Fruit fly (Drosophila melanogaster) whole organism, embryonic: ENCODE data around the gene CG31321.

ENCODE experiments used
- Ada2b ChIP-seq: fragments of 200-800 bp; sonication (Bioruptor generic); IDR thresholded peaks from 2 replicates; pipeline ENCODE4 v1.3.6; 2022; ENCODE audit warnings: missing biosample characterization, missing genetic modification characterization
- B-H1 ChIP-seq: fragments of 200-800 bp; sonication (Bioruptor generic); IDR thresholded peaks from 3 replicates; pipeline ENCODE4 v1.3.6; 2022; ENCODE audit warnings: missing biosample characterization, missing genetic modification characterization
- BEAF-32 ChIP-seq: fragments of 200-800 bp; sonication (Bioruptor generic); optimal IDR thresholded peaks from 3 replicates; lab custom pipeline; 2017; ENCODE audit warnings: missing biosample characterization, missing genetic modification characterization, mild to moderate bottlenecking, moderate library complexity, missing genetic modification reagents
- CG10565 ChIP-seq: fragments of 200-800 bp; sonication (Bioruptor generic); optimal IDR thresholded peaks from 3 replicates; lab custom pipeline; 2016; ENCODE audit warnings: missing biosample characterization, mild to moderate bottlenecking, missing genetic modification characterization
- CG10979 ChIP-seq: fragments of 200-800 bp; sonication (Bioruptor generic); optimal IDR thresholded peaks from 2 replicates; lab custom pipeline; 2018; ENCODE audit warnings: missing biosample characterization, mild to moderate bottlenecking, missing genetic modification characterization, moderate library complexity
- CG11456 ChIP-seq: fragments of 200-800 bp; sonication (Bioruptor generic); IDR thresholded peaks from 3 replicates; pipeline ENCODE4 v1.3.6; 2022; ENCODE audit warnings: missing biosample characterization, missing genetic modification characterization
- CG12236 ChIP-seq: fragments of 200-800 bp; sonication (Bioruptor generic); optimal IDR thresholded peaks from 2 replicates; lab custom pipeline; 2016; ENCODE audit warnings: missing biosample characterization, missing genetic modification characterization
- CG13894 ChIP-seq: fragments of 200-800 bp; sonication (Bioruptor generic); optimal IDR thresholded peaks from 3 replicates; lab custom pipeline; 2018; ENCODE audit warnings: missing biosample characterization, mild to moderate bottlenecking, missing genetic modification characterization, moderate library complexity
- CG14050 ChIP-seq: fragments of 200-800 bp; sonication (Bioruptor generic); IDR thresholded peaks from 3 replicates; pipeline ENCODE4 v1.3.6; 2022; ENCODE audit warnings: missing biosample characterization, missing genetic modification characterization
- CG14441 ChIP-seq: fragments of 200-800 bp; sonication (Bioruptor generic); IDR thresholded peaks from 2 replicates; pipeline ENCODE4 v1.3.6; 2022; ENCODE audit warnings: missing biosample characterization, missing genetic modification characterization
- CG14667 ChIP-seq: fragments of 200-800 bp; sonication (Bioruptor generic); IDR thresholded peaks from 2 replicates; pipeline ENCODE4 v1.3.6; 2022; ENCODE audit warnings: missing biosample characterization, missing genetic modification characterization
- CG15011 ChIP-seq: fragments of 200-800 bp; sonication (Bioruptor generic); optimal IDR thresholded peaks from 3 replicates; lab custom pipeline; 2018; ENCODE audit warnings: missing biosample characterization, mild to moderate bottlenecking, missing genetic modification characterization
- CG15479 ChIP-seq: fragments of 200-800 bp; sonication (Bioruptor generic); optimal IDR thresholded peaks from 3 replicates; lab custom pipeline; 2019; ENCODE audit warnings: missing biosample characterization, mild to moderate bottlenecking, missing genetic modification characterization, moderate library complexity
- CG1602 ChIP-seq: fragments of 200-800 bp; sonication (Bioruptor generic); optimal IDR thresholded peaks from 3 replicates; lab custom pipeline; 2016; ENCODE audit warnings: missing biosample characterization, missing genetic modification characterization
- CG17359 ChIP-seq: fragments of 200-800 bp; sonication (Bioruptor generic); optimal IDR thresholded peaks from 3 replicates; lab custom pipeline; 2018; ENCODE audit warnings: missing biosample characterization, mild to moderate bottlenecking, missing genetic modification characterization, moderate library complexity
- CG17568 ChIP-seq: fragments of 200-800 bp; sonication (Bioruptor generic); optimal IDR thresholded peaks from 2 replicates; lab custom pipeline; 2018; ENCODE audit warnings: missing biosample characterization, mild to moderate bottlenecking, missing genetic modification characterization, moderate library complexity
- CG2889 ChIP-seq: fragments of 200-800 bp; sonication (Bioruptor generic); IDR thresholded peaks from 3 replicates; pipeline ENCODE4 v1.3.6; 2022; ENCODE audit warnings: missing biosample characterization, missing genetic modification characterization
- CG3065 ChIP-seq: fragments of 200-800 bp; sonication (Bioruptor generic); optimal IDR thresholded peaks from 2 replicates; lab custom pipeline; 2016; ENCODE audit warnings: missing biosample characterization, missing genetic modification characterization
- CG31388 ChIP-seq: fragments of 200-800 bp; sonication (Bioruptor generic); optimal IDR thresholded peaks from 2 replicates; lab custom pipeline; 2016; ENCODE audit warnings: missing biosample characterization, missing genetic modification characterization
- CG43689 ChIP-seq: fragments of 200-800 bp; sonication (Bioruptor generic); IDR thresholded peaks from 2 replicates; pipeline ENCODE4 v1.3.6; 2022; ENCODE audit warnings: missing biosample characterization, missing genetic modification characterization
- CG4707 ChIP-seq: fragments of 200-800 bp; sonication (Bioruptor generic); optimal IDR thresholded peaks from 2 replicates; lab custom pipeline; 2018; ENCODE audit warnings: missing biosample characterization, mild to moderate bottlenecking, missing genetic modification characterization, moderate library complexity
- CG6175 ChIP-seq: fragments of 200-800 bp; sonication (Bioruptor generic); IDR thresholded peaks from 3 replicates; pipeline ENCODE4 v1.3.6; 2022; ENCODE audit warnings: missing biosample characterization, missing genetic modification characterization
- CG8281 ChIP-seq: fragments of 200-800 bp; sonication (Bioruptor generic); optimal IDR thresholded peaks from 2 replicates; lab custom pipeline; 2018; ENCODE audit warnings: missing biosample characterization, mild to moderate bottlenecking, missing genetic modification characterization, moderate library complexity
- CG8944 ChIP-seq: fragments of 200-800 bp; sonication (Bioruptor generic); optimal IDR thresholded peaks from 3 replicates; lab custom pipeline; 2016; ENCODE audit warnings: missing biosample characterization, missing genetic modification characterization
- CG9932 ChIP-seq: fragments of 200-800 bp; sonication (Bioruptor generic); IDR thresholded peaks from 2 replicates; pipeline ENCODE4 v1.3.6; 2022; ENCODE audit warnings: missing biosample characterization, missing genetic modification characterization
- CHES-1-like ChIP-seq: fragments of 200-800 bp; sonication (Bioruptor generic); optimal IDR thresholded peaks from 2 replicates; lab custom pipeline; 2016; ENCODE audit warnings: missing biosample characterization, missing genetic modification characterization
- Camta ChIP-seq: fragments of 200-800 bp; sonication (Bioruptor generic); optimal IDR thresholded peaks from 2 replicates; lab custom pipeline; 2016; ENCODE audit warnings: missing biosample characterization, missing genetic modification characterization
- Dad ChIP-seq: fragments of 200-800 bp; sonication (Bioruptor generic); optimal IDR thresholded peaks from 3 replicates; lab custom pipeline; 2016; ENCODE audit warnings: missing biosample characterization, missing genetic modification characterization
- Deaf1 ChIP-seq: fragments of 200-800 bp; optimal IDR thresholded peaks from 3 replicates; lab custom pipeline; 2019; ENCODE audit warnings: missing biosample characterization, mild to moderate bottlenecking, missing genetic modification characterization, moderate library complexity
- Doc2 ChIP-seq: fragments of 200-800 bp; sonication (Bioruptor generic); IDR thresholded peaks from 2 replicates; pipeline ENCODE4 v1.3.6; 2022; ENCODE audit warnings: missing biosample characterization, missing genetic modification characterization
- Fer2 ChIP-seq: fragments of 200-800 bp; sonication (Bioruptor generic); optimal IDR thresholded peaks from 2 replicates; lab custom pipeline; 2018; ENCODE audit warnings: missing biosample characterization, mild to moderate bottlenecking, missing genetic modification characterization, moderate library complexity
- Hr78 ChIP-seq, 2 experiments: fragments of 200-800 bp in 1 of 2; fragments of >200 bp in 1 of 2; sonication (Bioruptor generic) in 1 of 2; optimal IDR thresholded peaks; 2 replicates each; lab custom pipeline; 2017 to 2019; ENCODE audit warnings: missing biosample characterization in 2 of 2, missing genetic modification characterization in 2 of 2, mild to moderate bottlenecking in 1 of 2, moderate library complexity in 1 of 2
- Nf-YB ChIP-seq: fragments of 200-800 bp; sonication (Bioruptor generic); optimal IDR thresholded peaks from 3 replicates; lab custom pipeline; 2019; ENCODE audit warnings: missing biosample characterization, mild to moderate bottlenecking, missing genetic modification characterization, moderate library complexity
- Rfx ChIP-seq: fragments of 200-800 bp; sonication (Bioruptor generic); IDR thresholded peaks from 2 replicates; pipeline ENCODE4 v1.3.6; 2022; ENCODE audit warnings: missing biosample characterization, missing genetic modification characterization
- Scr ChIP-seq: fragments of 200-800 bp; sonication (Bioruptor generic); IDR thresholded peaks from 2 replicates; pipeline ENCODE4 v1.3.6; 2022; ENCODE audit warnings: missing biosample characterization, missing genetic modification characterization; ENCODE audit not compliant: partially characterized antibody
- Spps ChIP-seq: fragments of 200-800 bp; sonication (Bioruptor generic); optimal IDR thresholded peaks from 2 replicates; lab custom pipeline; 2018; ENCODE audit warnings: missing biosample characterization, mild to moderate bottlenecking, missing genetic modification characterization
- ac ChIP-seq: fragments of 200-800 bp; sonication (Bioruptor generic); optimal IDR thresholded peaks from 3 replicates; lab custom pipeline; 2017; ENCODE audit warnings: missing biosample characterization, mild to moderate bottlenecking, missing genetic modification characterization
- ara ChIP-seq: fragments of 200-800 bp; sonication (Bioruptor generic); IDR thresholded peaks from 2 replicates; pipeline ENCODE4 v1.3.6; 2022; ENCODE audit warnings: missing biosample characterization, missing genetic modification characterization
- ash1 ChIP-seq: fragments of 200-800 bp; sonication (Bioruptor generic); optimal IDR thresholded peaks from 2 replicates; lab custom pipeline; 2018; ENCODE audit warnings: missing biosample characterization, mild to moderate bottlenecking, missing genetic modification characterization
- disco-r ChIP-seq: fragments of 200-800 bp; sonication (Bioruptor generic); optimal IDR thresholded peaks from 2 replicates; lab custom pipeline; 2016; ENCODE audit warnings: missing biosample characterization, missing genetic modification characterization
- dmrt99B ChIP-seq: fragments of 200-800 bp; sonication (Bioruptor generic); optimal IDR thresholded peaks from 2 replicates; lab custom pipeline; 2018; ENCODE audit warnings: missing biosample characterization, mild to moderate bottlenecking, missing genetic modification characterization, moderate library complexity
- her ChIP-seq: fragments of 200-800 bp; sonication (Bioruptor generic); optimal IDR thresholded peaks from 2 replicates; lab custom pipeline; 2016; ENCODE audit warnings: missing biosample characterization, missing genetic modification characterization
- lmd ChIP-seq: fragments of 200-800 bp; sonication (Bioruptor generic); IDR thresholded peaks from 2 replicates; pipeline ENCODE4 v1.3.6; 2022; ENCODE audit warnings: missing biosample characterization, missing genetic modification characterization
- peb ChIP-seq: fragments of 200-800 bp; sonication (Bioruptor generic); IDR thresholded peaks from 2 replicates; pipeline ENCODE4 v1.3.6; 2022; ENCODE audit warnings: missing biosample characterization, missing genetic modification characterization
- sna ChIP-seq: fragments of 200-800 bp; sonication (Bioruptor generic); IDR thresholded peaks from 2 replicates; pipeline ENCODE4 v1.3.6; 2022; ENCODE audit warnings: missing biosample characterization, missing genetic modification characterization; ENCODE audit not compliant: partially characterized antibody
- tap ChIP-seq: fragments of 200-800 bp; optimal IDR thresholded peaks from 3 replicates; lab custom pipeline; 2019; ENCODE audit warnings: missing biosample characterization, mild to moderate bottlenecking, missing genetic modification characterization, moderate library complexity
- tll ChIP-seq, 2 experiments: fragments of 200-800 bp in 1 of 2; fragments of >200 bp in 1 of 2; sonication (Bioruptor generic) in 1 of 2; optimal IDR thresholded peaks; 2 replicates each; lab custom pipeline; 2017 to 2019; ENCODE audit warnings: missing biosample characterization in 2 of 2, missing genetic modification characterization in 2 of 2, mild to moderate bottlenecking in 1 of 2, moderate library complexity in 1 of 2
- unpg ChIP-seq: fragments of 200-800 bp; sonication (Bioruptor generic); optimal IDR thresholded peaks from 3 replicates; lab custom pipeline; 2018; ENCODE audit warnings: missing biosample characterization, mild to moderate bottlenecking, missing genetic modification characterization, moderate library complexity
- wdn ChIP-seq: fragments of 200-800 bp; sonication (Bioruptor generic); IDR thresholded peaks from 2 replicates; pipeline ENCODE4 v1.3.6; 2022; ENCODE audit warnings: missing biosample characterization, missing genetic modification characterization

CG31321 gene

DNA sequence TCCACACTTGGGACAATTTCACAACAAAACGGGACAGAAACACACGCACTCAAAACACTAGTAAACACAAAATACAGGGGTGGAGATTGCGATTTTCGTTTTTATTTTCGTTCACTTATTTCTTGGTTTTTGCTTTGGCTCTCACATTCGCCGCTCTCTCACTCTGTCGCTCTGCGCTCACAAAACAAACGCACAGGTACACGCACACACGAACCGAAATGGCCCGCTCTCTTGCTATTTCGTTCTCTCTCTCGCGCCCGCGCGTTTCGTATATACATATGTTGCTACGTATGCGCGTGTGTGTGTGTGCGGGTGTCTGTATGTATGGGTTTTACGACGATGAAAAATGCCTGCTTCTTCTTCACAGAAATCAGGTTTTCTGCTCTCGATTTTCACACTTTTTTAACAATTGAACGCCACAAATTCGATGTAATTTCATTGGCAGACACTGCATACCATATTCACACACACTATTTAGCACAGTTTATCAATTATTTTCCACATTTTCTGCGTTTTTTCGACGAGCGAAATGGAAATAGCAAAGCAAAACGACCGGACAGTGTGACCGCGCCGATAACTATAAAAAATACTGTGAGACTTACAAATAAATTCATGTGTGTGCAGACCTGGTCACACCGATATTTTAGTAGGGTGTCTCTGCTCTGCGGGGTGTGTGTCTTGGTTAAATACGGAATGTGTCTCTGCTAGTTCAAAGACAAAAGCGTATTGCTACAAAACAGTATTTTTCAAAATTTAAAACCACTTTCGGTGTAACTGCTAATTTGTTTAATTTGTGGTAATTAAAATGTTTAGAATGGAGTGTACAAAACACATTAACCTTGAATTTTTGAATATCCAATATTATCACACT lies 23.6 kb upstream of the CG31321 start, which contains the start of gene trx (continued):
- no peak for TF ChIP-seq CG6175
- no peak for TF ChIP-seq dmrt99B
- TF ChIP-seq Nf-YB (GFP tag; lab: Kevin White, UChicago), result no peak
- no peak for TF ChIP-seq CG10565 (GFP tag; lab: Kevin White, UChicago)
- no peak for TF ChIP-seq CG43689 (GFP tag; lab: Robert Waterston, UW)
- no peak for TF ChIP-seq her (GFP tag; lab: Kevin White, UChicago)
- TF ChIP-seq peb (GFP tag; lab: Robert Waterston, UW), result no peak
- no peak for TF ChIP-seq Rfx (GFP tag; lab: Robert Waterston, UW)
- no peak for TF ChIP-seq Doc2 (GFP tag; lab: Robert Waterston, UW)
- no peak for TF ChIP-seq Camta (GFP tag; lab: Kevin White, UChicago)
- TF ChIP-seq CG8281 (tag; lab: Kevin White, UChicago), result no peak
- no peak for TF ChIP-seq CG1602 (GFP tag; lab: Kevin White, UChicago)
- peak; percentile 100 for TF ChIP-seq CG17568 (GFP tag; lab: Kevin White, UChicago)
- TF ChIP-seq ash1 (GFP tag; lab: Kevin White, UChicago), result no peak
- TF ChIP-seq CG2889, result no peak
- no peak for TF ChIP-seq B-H1 (GFP tag; lab: Robert Waterston, UW)
- peak in 1 of 2 experiments; percentile 33 for TF ChIP-seq tll (GFP tag; optimal IDR thresholded peaks at IDR 0.05; lab: Kevin White, UChicago)
- TF ChIP-seq CG17359, result no peak
- TF ChIP-seq CG11456 (GFP tag; lab: Robert Waterston, UW), result no peak
- TF ChIP-seq CG8944 (GFP tag; lab: Kevin White, UChicago), result no peak
- peak; percentile 47 for TF ChIP-seq BEAF-32 (GFP tag; lab: Kevin White, UChicago)
- TF ChIP-seq Dad (GFP tag; lab: Kevin White, UChicago), result peak; percentile 5
- TF ChIP-seq sna (GFP tag; lab: Robert Waterston, UW), result no peak
- TF ChIP-seq Deaf1, result peak; percentile 77
- TF ChIP-seq CG12236 (GFP tag; lab: Kevin White, UChicago), result no peak
- TF ChIP-seq CG15479 (GFP tag; lab: Kevin White, UChicago), result peak; percentile 98
- no peak for TF ChIP-seq wdn
- TF ChIP-seq CG14441 (GFP tag; lab: Robert Waterston, UW), result no peak
- TF ChIP-seq CHES-1-like (GFP tag; lab: Kevin White, UChicago), result no peak
- TF ChIP-seq lmd (GFP tag; lab: Robert Waterston, UW), result no peak
- no peak for TF ChIP-seq Hr78 (GFP tag; optimal IDR thresholded peaks at IDR 0.05; lab: Kevin White, UChicago)
- no peak for TF ChIP-seq CG3065 (GFP tag; lab: Kevin White, UChicago)
- no peak for TF ChIP-seq Spps (tag; lab: Kevin White, UChicago)
- no peak for TF ChIP-seq Scr
- peak; percentile 46 for TF ChIP-seq CG13894
- TF ChIP-seq Fer2 (tag; lab: Kevin White, UChicago), result no peak
- TF ChIP-seq CG15011 (GFP tag; lab: Kevin White, UChicago), result no peak
- no peak for TF ChIP-seq Ada2b (GFP tag; lab: Robert Waterston, UW)
- no peak for TF ChIP-seq CG31388 (GFP tag; lab: Kevin White, UChicago)
- no peak for TF ChIP-seq CG10979
- no peak for TF ChIP-seq CG14050
- TF ChIP-seq disco-r (GFP tag; lab: Kevin White, UChicago), result no peak
- TF ChIP-seq unpg (GFP tag; lab: Kevin White, UChicago), result no peak
- TF ChIP-seq CG9932 (GFP tag; lab: Robert Waterston, UW), result no peak
- TF ChIP-seq ara (GFP tag; lab: Robert Waterston, UW), result no peak
- TF ChIP-seq ac (GFP tag; lab: Kevin White, UChicago), result no peak
- TF ChIP-seq tap (tag; lab: Kevin White, UChicago), result no peak
- no peak for TF ChIP-seq CG4707 (GFP tag; lab: Kevin White, UChicago)
- TF ChIP-seq CG14667 (GFP tag; lab: Robert Waterston, UW), result no peak
